Fruit fly (Drosophila melanogaster): ENCODE results near the gene CG14507.

- TF ChIP-seq CG8478 (optimal IDR thresholded peaks at IDR 0.05) = no peak
- no peak for TF ChIP-seq pan (optimal IDR thresholded peaks at IDR 0.05)
- no peak for TF ChIP-seq psq (optimal IDR thresholded peaks at IDR 0.05)
- no peak for TF ChIP-seq EcR (GFP tag; optimal IDR thresholded peaks at IDR 0.05)
Measured at dm6 chr3R:29212534-29212933, 15.0 kb downstream of the CG14507 start.

All from whole organism.